Worm (Caenorhabditis elegans): ENCODE data around the gene pcm-1.

pcm-1 gene

DNA sequence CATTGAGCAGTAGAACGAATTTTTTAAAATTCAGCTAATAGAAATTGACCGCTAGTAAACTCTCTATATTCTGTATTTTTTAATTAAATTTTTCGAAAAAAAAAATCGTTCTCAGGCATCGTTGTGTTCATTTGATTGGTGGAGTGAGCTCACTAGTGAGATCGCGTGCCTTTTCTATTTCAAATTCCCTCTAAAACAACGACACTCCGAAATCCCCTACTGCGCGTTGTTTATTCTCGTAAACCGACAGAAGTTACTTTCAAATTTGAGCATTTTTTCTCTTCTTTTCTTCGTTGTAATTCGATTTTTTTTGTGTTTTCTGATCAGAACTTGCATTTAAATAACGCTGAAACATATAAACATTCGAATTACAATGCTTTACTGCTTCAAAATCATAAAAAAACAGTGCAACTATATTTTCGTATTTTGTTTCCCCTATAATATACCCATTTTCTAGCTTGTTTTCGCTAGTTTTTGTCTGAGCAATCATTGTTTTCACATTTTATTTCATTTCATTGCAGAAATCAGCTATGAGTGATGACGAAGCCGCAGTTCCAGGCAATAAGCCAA lies 24.1 kb downstream of the pcm-1 start, which contains the start of gene syf-3 (continued):
- no peak for TF ChIP-seq ama-1 (optimal IDR thresholded peaks at IDR 0.05)
- peak; percentile 69 for TF ChIP-seq aly-2 (tag; optimal IDR thresholded peaks at IDR 0.05)
- TF ChIP-seq dpl-1 (GFP tag; optimal IDR thresholded peaks at IDR 0.05): peak; percentile 99 to 100 (median 100)
- peak; percentile 38 for TF ChIP-seq snpc-4 (tag; optimal IDR thresholded peaks at IDR 0.05)
- TF ChIP-seq vab-15 (tag; optimal IDR thresholded peaks at IDR 0.05): peak; percentile 25
- peak; percentile 68 for TF ChIP-seq grh-1 (GFP tag; IDR thresholded peaks at IDR 0.05)
- no peak for TF ChIP-seq elt-3 (tag; optimal IDR thresholded peaks at IDR 0.05)
- peak; percentile 42 for TF ChIP-seq isw-1 (GFP tag; IDR thresholded peaks at IDR 0.05)
- no peak for TF ChIP-seq hpl-2 (GFP tag; optimal IDR thresholded peaks at IDR 0.05)
- TF ChIP-seq ceh-82 (tag; optimal IDR thresholded peaks at IDR 0.05): peak; percentile 57 to 73 (median 59)
- TF ChIP-seq ceh-8 (GFP tag; optimal IDR thresholded peaks at IDR 0.05): no peak
- TF ChIP-seq lir-3 (tag; optimal IDR thresholded peaks at IDR 0.05; ENCODE audit: poor library complexity): peak; percentile 11
- TF ChIP-seq fkh-8 (tag; optimal IDR thresholded peaks at IDR 0.05): no peak
- TF ChIP-seq C34B4.2 (tag; optimal IDR thresholded peaks at IDR 0.05): no peak
- peak; percentile 18 for TF ChIP-seq C16A3.4 (tag; optimal IDR thresholded peaks at IDR 0.05)
- TF ChIP-seq xbp-1 (tag; optimal IDR thresholded peaks at IDR 0.05): peak; percentile 77
- TF ChIP-seq swsn-7 (tag; optimal IDR thresholded peaks at IDR 0.05): peak; percentile 59
- TF ChIP-seq ceh-63 (GFP tag; optimal IDR thresholded peaks at IDR 0.05): no peak
- peak; percentile 30 for TF ChIP-seq ceh-90 (tag; optimal IDR thresholded peaks at IDR 0.05)
- TF ChIP-seq ceh-88 (GFP tag; IDR thresholded peaks at IDR 0.05): no peak
- TF ChIP-seq jun-1 (tag; optimal IDR thresholded peaks at IDR 0.05): peak; percentile 35
- TF ChIP-seq mab-9 (GFP tag; IDR thresholded peaks at IDR 0.05): 0 out of 2 replicates have a peak, but pooled peaks have one; percentile 34
- no peak for TF ChIP-seq nhr-28 (tag; optimal IDR thresholded peaks at IDR 0.05)
- peak; percentile 62 for TF ChIP-seq lin-39 (tag; optimal IDR thresholded peaks at IDR 0.05)
- no peak for TF ChIP-seq nhr-19 (GFP tag; conservative IDR thresholded peaks at IDR 0.05)
- peak; percentile 79 for TF ChIP-seq nhr-85 (tag)
- TF ChIP-seq ztf-11 (tag; optimal IDR thresholded peaks at IDR 0.05): no peak
- TF ChIP-seq skn-1 (tag; optimal IDR thresholded peaks at IDR 0.05): peak; percentile 68
- no peak for TF ChIP-seq unc-62 (GFP tag; optimal IDR thresholded peaks at IDR 0.05)
- TF ChIP-seq nhr-71 (tag; optimal IDR thresholded peaks at IDR 0.05): peak; percentile 76
- TF ChIP-seq alr-1 (tag; optimal IDR thresholded peaks at IDR 0.05; ENCODE audit: borderline replicate concordance): no peak
- no peak for TF ChIP-seq ets-5 (GFP tag; IDR thresholded peaks at IDR 0.05)
- peak; percentile 87 for TF ChIP-seq rnt-1 (tag; optimal IDR thresholded peaks at IDR 0.05)
- no peak for TF ChIP-seq blmp-1 (tag; optimal IDR thresholded peaks at IDR 0.05)
- peak; percentile 68 for TF ChIP-seq irx-1 (tag; optimal IDR thresholded peaks at IDR 0.05)
- TF ChIP-seq sup-37 (GFP tag; optimal IDR thresholded peaks at IDR 0.05): no peak
- no peak for TF ChIP-seq nhr-77 (tag; optimal IDR thresholded peaks at IDR 0.05)
- TF ChIP-seq nhr-47 (tag; optimal IDR thresholded peaks at IDR 0.05): peak; percentile 84
- TF ChIP-seq unc-86 (tag; optimal IDR thresholded peaks at IDR 0.05): peak; percentile 68
- no peak for TF ChIP-seq ztf-4 (tag; optimal IDR thresholded peaks at IDR 0.05)
- peak; percentile 99 to 100 for TF ChIP-seq lin-35 (GFP tag; optimal IDR thresholded peaks at IDR 0.05)
- no peak for TF ChIP-seq pag-3 (tag; optimal IDR thresholded peaks at IDR 0.05; ENCODE audit: borderline replicate concordance, insufficient read depth)
- TF ChIP-seq zag-1 (tag; optimal IDR thresholded peaks at IDR 0.05): no peak
- no peak for TF ChIP-seq aha-1 (tag; optimal IDR thresholded peaks at IDR 0.05)
- peak; percentile 73 for TF ChIP-seq snu-23 (GFP tag; optimal IDR thresholded peaks at IDR 0.05)
- peak; percentile 37 for TF ChIP-seq sox-4 (tag; optimal IDR thresholded peaks at IDR 0.05)
- TF ChIP-seq lin-13 (GFP tag; optimal IDR thresholded peaks at IDR 0.05): no peak
- TF ChIP-seq sptf-1 (tag; optimal IDR thresholded peaks at IDR 0.05): no peak

All from whole organism, L1 larva.